Worm (Caenorhabditis elegans): ENCODE measurements around the gene R10E11.9.

R10E11.9 gene

ce11 chrIII:9775916-9776315 lies 17.5 kb downstream of the R10E11.9 start:
- TF ChIP-seq snpc-3.4 (tag; optimal IDR thresholded peaks at IDR 0.05) (no peak), tlf-1 (GFP tag; optimal IDR thresholded peaks at IDR 0.05) (no peak), lin-26 (GFP tag; IDR thresholded peaks at IDR 0.05) (no peak), him-1 (tag; optimal IDR thresholded peaks at IDR 0.05) (peak; percentile 40), rpc-1 (optimal IDR thresholded peaks at IDR 0.05) (no peak), rpc-1 (tag; optimal IDR thresholded peaks at IDR 0.05) (no peak), lin-35 (GFP tag; optimal IDR thresholded peaks at IDR 0.05) (peak in 1 of 3 experiments; percentile 38), madf-6 (GFP tag; IDR thresholded peaks at IDR 0.05) (0 out of 2 replicates have a peak, but pooled peaks have one; percentile 13), mcd-1 (GFP tag; IDR thresholded peaks at IDR 0.05) (peak; percentile 59; the same call in 1 of the 2 replicates), F10E7.11 (tag; optimal IDR thresholded peaks at IDR 0.05) (no peak), ceh-91 (GFP tag; IDR thresholded peaks at IDR 0.05) (0 out of 2 replicates have a peak, but pooled peaks have one; percentile 14), lsy-27 (tag; optimal IDR thresholded peaks at IDR 0.05; ENCODE audit: borderline replicate concordance, insufficient read depth) (no peak), K12H6.12 (tag; optimal IDR thresholded peaks at IDR 0.05) (no peak), tbx-9 (tag; optimal IDR thresholded peaks at IDR 0.05; ENCODE audit: borderline replicate concordance) (no peak), D2030.7 (GFP tag; IDR thresholded peaks at IDR 0.05) (no peak), C06A6.2 (GFP tag; conservative IDR thresholded peaks at IDR 0.05) (no peak), lin-54 (GFP tag; optimal IDR thresholded peaks at IDR 0.05) (peak; percentile 87), repo-1 (tag; optimal IDR thresholded peaks at IDR 0.05) (no peak), hmg-1.2 (GFP tag; IDR thresholded peaks at IDR 0.05) (no peak), athp-1 (tag; optimal IDR thresholded peaks at IDR 0.05) (no peak), F52B5.7 (tag; optimal IDR thresholded peaks at IDR 0.05) (no peak), Y67H2A.10 (GFP tag; conservative IDR thresholded peaks at IDR 0.05) (no peak), attf-5 (GFP tag; optimal IDR thresholded peaks at IDR 0.05) (no peak), ceh-100 (GFP tag; IDR thresholded peaks at IDR 0.05) (peak; percentile 94), hrde-1 (tag; optimal IDR thresholded peaks at IDR 0.05; ENCODE audit: borderline replicate concordance) (no peak), attf-6 (GFP tag; IDR thresholded peaks at IDR 0.05) (no peak), F55B11.4 (tag; optimal IDR thresholded peaks at IDR 0.05; ENCODE audit: borderline replicate concordance, insufficient read depth) (no peak), efl-1 (GFP tag; optimal IDR thresholded peaks at IDR 0.05) (peak; percentile 86), F33H1.4 (GFP tag; IDR thresholded peaks at IDR 0.05) (0 out of 2 replicates have a peak, but pooled peaks have one; percentile 36), lir-1 (GFP tag; conservative IDR thresholded peaks at IDR 0.05) (0 out of 2 replicates have a peak, but pooled peaks have one; percentile 16), lsl-1 (GFP tag; optimal IDR thresholded peaks at IDR 0.05) (peak; percentile 42), pha-4 (tag; optimal IDR thresholded peaks at IDR 0.05) (no peak), dpl-1 (GFP tag; optimal IDR thresholded peaks at IDR 0.05) (peak; percentile 38), ztf-18 (tag; optimal IDR thresholded peaks at IDR 0.05) (no peak), nfya-1 (tag; optimal IDR thresholded peaks at IDR 0.05; ENCODE audit: borderline replicate concordance, insufficient read depth) (no peak), ekl-4 (GFP tag; IDR thresholded peaks at IDR 0.05) (no peak), B0019.2 (GFP tag; conservative IDR thresholded peaks at IDR 0.05) (no peak), T26A5.8 (tag; optimal IDR thresholded peaks at IDR 0.05) (no peak), lin-40 (tag; optimal IDR thresholded peaks at IDR 0.05) (no peak)

- TF ChIP-seq tbp1 (GFP tag; optimal IDR thresholded peaks at IDR 0.05) = no peak
- 0 out of 2 replicates have a peak, but pooled peaks have one; percentile 26 for TF ChIP-seq zfh-2 (GFP tag; conservative IDR thresholded peaks at IDR 0.05)
- TF ChIP-seq aptf-3 (GFP tag; IDR thresholded peaks at IDR 0.05) = no peak
- no peak for TF ChIP-seq F57C9.4 (tag; optimal IDR thresholded peaks at IDR 0.05)
- TF ChIP-seq Y56A3A.18 (GFP tag; IDR thresholded peaks at IDR 0.05) = no peak
- no peak for TF ChIP-seq ceh-91 (GFP tag; IDR thresholded peaks at IDR 0.05)
- TF ChIP-seq unc-62 (GFP tag; optimal IDR thresholded peaks at IDR 0.05) = no peak
Observed at ce11 chrIII:9772394-9772793, 21.0 kb downstream of the R10E11.9 start.
